Worm (Caenorhabditis elegans): Measurements from ENCODE around the gene srg-7.

Gene srg-7

ce11 chrIII:6285890-6286289 is 17.9 kb upstream of the srg-7 start, which contains the start of gene gadr-3:
TSS of gene gadr-3 (minus strand) at chrIII:6285990.
- TF ChIP-seq lin-13 (tag; optimal IDR thresholded peaks at IDR 0.05) (no peak), tbx-8 (GFP tag; optimal IDR thresholded peaks at IDR 0.05) (no peak), nhr-28 (tag; optimal IDR thresholded peaks at IDR 0.05) (no peak), lin-32 (GFP tag; optimal IDR thresholded peaks at IDR 0.05) (no peak), unc-62 (GFP tag; optimal IDR thresholded peaks at IDR 0.05) (no peak), unc-120 (tag; optimal IDR thresholded peaks at IDR 0.05; ENCODE audit: poor library complexity, severe bottlenecking) (no peak), blmp-1 (tag; optimal IDR thresholded peaks at IDR 0.05) (no peak), drap-1 (GFP tag; optimal IDR thresholded peaks at IDR 0.05) (no peak), unc-39 (tag; optimal IDR thresholded peaks at IDR 0.05) (no peak), ceh-83 (GFP tag; optimal IDR thresholded peaks at IDR 0.05) (no peak), mab-5 (tag; optimal IDR thresholded peaks at IDR 0.05) (no peak), nhr-2 (tag; optimal IDR thresholded peaks at IDR 0.05) (no peak), elt-1 (tag; optimal IDR thresholded peaks at IDR 0.05; ENCODE audit: borderline replicate concordance, insufficient read depth) (no peak), nhr-237 (tag; optimal IDR thresholded peaks at IDR 0.05) (no peak), ces-1 (GFP tag; optimal IDR thresholded peaks at IDR 0.05) (no peak), lsy-2 (tag; optimal IDR thresholded peaks at IDR 0.05) (no peak)

- TF ChIP-seq drap-1 (GFP tag; optimal IDR thresholded peaks at IDR 0.05), result no peak
- TF ChIP-seq nhr-12 (tag; optimal IDR thresholded peaks at IDR 0.05), result no peak
- TF ChIP-seq tbx-8 (GFP tag; optimal IDR thresholded peaks at IDR 0.05), result no peak
- no peak for TF ChIP-seq lin-32 (GFP tag; optimal IDR thresholded peaks at IDR 0.05)
- TF ChIP-seq elt-3 (tag; optimal IDR thresholded peaks at IDR 0.05), result no peak
- TF ChIP-seq bed-3 (GFP tag; optimal IDR thresholded peaks at IDR 0.05), result no peak
- no peak for TF ChIP-seq nhr-237 (tag; optimal IDR thresholded peaks at IDR 0.05)
- TF ChIP-seq sem-2 (GFP tag; optimal IDR thresholded peaks at IDR 0.05), result no peak
- TF ChIP-seq mls-2 (tag; optimal IDR thresholded peaks at IDR 0.05), result no peak
- no peak for TF ChIP-seq pha-4 (tag; optimal IDR thresholded peaks at IDR 0.05)
- no peak for TF ChIP-seq elt-1 (tag; optimal IDR thresholded peaks at IDR 0.05; ENCODE audit: borderline replicate concordance, insufficient read depth)
Observed at ce11 chrIII:6283024-6283423, 15.1 kb upstream of the srg-7 start.

ce11 chrIII:6280070-6280596 is 12.2 kb upstream of the srg-7 start, which contains the start of gene hmg-1.2:
TSS of gene hmg-1.2 (plus strand) at chrIII:6280380.
- no peak for TF ChIP-seq ceh-83 (GFP tag; optimal IDR thresholded peaks at IDR 0.05)
- no peak for TF ChIP-seq mab-5 (tag; optimal IDR thresholded peaks at IDR 0.05)
- TF ChIP-seq pha-4 (tag; optimal IDR thresholded peaks at IDR 0.05), result peak; percentile 0
- peak; percentile 65 for TF ChIP-seq mls-2 (tag; optimal IDR thresholded peaks at IDR 0.05)
- no peak for TF ChIP-seq nhr-28 (tag; optimal IDR thresholded peaks at IDR 0.05)
- no peak for TF ChIP-seq ceh-43 (GFP tag; optimal IDR thresholded peaks at IDR 0.05)
- peak; percentile 59 for TF ChIP-seq drap-1 (GFP tag; optimal IDR thresholded peaks at IDR 0.05)
- TF ChIP-seq nhr-76 (tag; optimal IDR thresholded peaks at IDR 0.05), result no peak
- peak; percentile 32 for TF ChIP-seq unc-39 (tag; optimal IDR thresholded peaks at IDR 0.05)
- peak; percentile 56 for TF ChIP-seq nhr-237 (tag; optimal IDR thresholded peaks at IDR 0.05)
- no peak for TF ChIP-seq hlh-1 (tag; optimal IDR thresholded peaks at IDR 0.05)
- TF ChIP-seq ceh-39 (tag; optimal IDR thresholded peaks at IDR 0.05), result peak; percentile 4
- peak; percentile 82 for TF ChIP-seq unc-120 (tag; optimal IDR thresholded peaks at IDR 0.05; ENCODE audit: poor library complexity, severe bottlenecking)
- no peak for TF ChIP-seq snpc-4 (tag; optimal IDR thresholded peaks at IDR 0.05)
- peak; percentile 92 for TF ChIP-seq unc-62 (GFP tag; optimal IDR thresholded peaks at IDR 0.05)
- TF ChIP-seq mep-1 (tag; optimal IDR thresholded peaks at IDR 0.05), result no peak
- peak; percentile 11 for TF ChIP-seq ham-2 (GFP tag; optimal IDR thresholded peaks at IDR 0.05)
- TF ChIP-seq lin-32 (GFP tag; optimal IDR thresholded peaks at IDR 0.05), result no peak
- peak; percentile 67 for TF ChIP-seq lin-13 (tag; optimal IDR thresholded peaks at IDR 0.05)
- TF ChIP-seq lsy-2 (tag; optimal IDR thresholded peaks at IDR 0.05), result peak; percentile 68
- no peak for TF ChIP-seq tbx-8 (GFP tag; optimal IDR thresholded peaks at IDR 0.05)
- TF ChIP-seq elt-3 (tag; optimal IDR thresholded peaks at IDR 0.05), result no peak
- TF ChIP-seq cnd-1 (tag; optimal IDR thresholded peaks at IDR 0.05), result peak; percentile 73
- TF ChIP-seq bed-3 (GFP tag; optimal IDR thresholded peaks at IDR 0.05), result no peak
- TF ChIP-seq ztf-11 (tag; optimal IDR thresholded peaks at IDR 0.05), result no peak
- TF ChIP-seq flh-1 (GFP tag; optimal IDR thresholded peaks at IDR 0.05), result no peak
- no peak for TF ChIP-seq nhr-12 (tag; optimal IDR thresholded peaks at IDR 0.05)
- TF ChIP-seq nhr-2 (tag; optimal IDR thresholded peaks at IDR 0.05), result no peak
- TF ChIP-seq ces-1 (GFP tag; optimal IDR thresholded peaks at IDR 0.05), result peak; percentile 74
- TF ChIP-seq sptf-1 (tag; optimal IDR thresholded peaks at IDR 0.05), result peak; percentile 62
- TF ChIP-seq sem-2 (GFP tag; optimal IDR thresholded peaks at IDR 0.05), result no peak
- TF ChIP-seq M03D4.4 (tag; optimal IDR thresholded peaks at IDR 0.05), result no peak
- no peak for TF ChIP-seq elt-1 (tag; optimal IDR thresholded peaks at IDR 0.05; ENCODE audit: borderline replicate concordance, insufficient read depth)
- TF ChIP-seq blmp-1 (tag; optimal IDR thresholded peaks at IDR 0.05), result peak; percentile 13
- no peak for TF ChIP-seq zip-8 (tag; optimal IDR thresholded peaks at IDR 0.05)

Data from whole organism, mixed stage, embryonic.